Fruit fly (Drosophila melanogaster) whole organism, larva: Measurements from ENCODE around the gene CG7653.

ENCODE experiments used
- noc ChIP-seq: fragments of 200-800 bp; sonication (Bioruptor generic); optimal IDR thresholded peaks from 3 replicates; lab custom pipeline; 2019; ENCODE audit warnings: missing biosample characterization, mild to moderate bottlenecking, missing genetic modification characterization, moderate library complexity

CG7653 gene

dm6 chr2L:15900424-15900823 lies 20.5 kb upstream of the CG7653 start, which contains the start of gene CG31823:
CG31823 (minus strand) TSS chr2L:15900524.
- TF ChIP-seq noc (tag; lab: Kevin White, UChicago) = no peak

- no peak for TF ChIP-seq noc (tag; lab: Kevin White, UChicago)
These were observed 15.2 kb upstream of the CG7653 start, which contains the start of gene CG31735 for dm6 chr2L:15895154-15895553. CG31735 (plus strand) TSS chr2L:15895454.

DNA sequence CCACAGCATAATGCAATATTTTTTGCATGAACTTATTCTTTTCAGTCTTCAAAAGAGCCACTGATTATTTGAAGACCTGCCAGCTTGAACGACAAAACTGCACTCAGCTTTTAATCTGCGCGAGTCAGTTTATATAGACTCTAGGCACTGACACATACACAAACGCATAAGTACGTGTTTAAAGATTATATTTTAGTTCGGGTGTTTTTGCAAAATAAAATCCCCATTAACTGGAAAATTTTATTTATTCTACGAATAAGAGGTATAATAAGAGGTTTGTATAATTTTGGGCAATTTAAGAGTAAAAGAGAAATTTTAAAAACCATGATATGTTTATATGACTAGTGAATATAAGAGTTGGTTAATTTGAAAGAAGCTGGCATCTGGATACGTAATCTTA lies 13.8 kb upstream of the CG7653 start, which contains the start of gene Tep1:
Gene Tep1 (minus strand): TSS at position 101 of the 400 bp plus-strand sequence.
- TF ChIP-seq noc (tag; lab: Kevin White, UChicago) = no peak

- no peak for TF ChIP-seq noc (tag; lab: Kevin White, UChicago)
These were observed 6.2 kb upstream of the CG7653 start for dm6 chr2L:15886187-15886586.

DNA sequence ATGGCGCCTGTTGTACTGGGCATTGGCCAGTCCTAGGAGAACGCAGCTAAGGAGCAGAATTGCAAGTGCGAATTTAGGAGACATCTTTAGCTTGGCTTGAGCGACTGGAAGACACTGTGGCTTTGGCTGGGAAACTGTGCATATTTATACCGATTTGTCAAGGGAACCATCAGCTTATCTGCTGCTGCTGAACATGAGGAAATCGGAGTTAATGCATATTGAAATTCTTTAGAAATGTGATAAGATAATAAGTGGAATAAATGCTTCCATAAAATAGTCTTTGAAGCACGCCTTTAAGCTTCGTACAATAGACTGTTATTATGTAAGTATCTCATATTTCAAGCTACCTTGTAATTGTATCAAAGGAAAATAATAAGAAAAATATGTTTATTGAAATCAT lies 3.1 kb upstream of the CG7653 start, which contains the start of gene CG44475:
Gene CG44475 (minus strand): TSS at position 101 of the 400 bp plus-strand sequence.
- TF ChIP-seq noc (tag; lab: Kevin White, UChicago) = no peak

dm6 chr2L:15865361-15865760 lies 14.6 kb downstream of the CG7653 start, which contains the start of gene CG42792:
CG42792 (minus strand) TSS chr2L:15865461.
- no peak for TF ChIP-seq noc (tag; lab: Kevin White, UChicago)

- TF ChIP-seq noc (tag; lab: Kevin White, UChicago) = no peak
These were observed 26.1 kb downstream of the CG7653 start, which contains the start of gene Tektin-A for dm6 chr2L:15853826-15854225. Tektin-A (plus strand) TSS chr2L:15854126.

DNA sequence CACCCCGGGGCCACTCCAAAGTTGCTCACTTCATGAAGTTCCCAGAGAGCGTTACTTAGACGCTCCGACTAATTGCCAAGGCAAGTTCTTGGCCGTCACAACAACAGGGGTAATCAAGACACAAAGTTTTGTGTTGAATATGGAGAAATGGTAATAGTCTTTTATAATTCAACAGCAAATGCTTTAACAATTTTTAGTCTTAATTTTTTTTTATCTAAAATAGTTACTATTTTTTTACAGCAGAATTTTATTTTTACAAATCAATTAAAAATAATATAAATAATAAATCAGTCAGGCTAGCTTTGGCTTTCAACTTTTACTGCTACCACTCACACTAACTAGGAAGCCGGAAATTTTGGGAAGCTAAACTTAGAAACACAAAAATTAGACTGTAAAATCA lies 27.7 kb downstream of the CG7653 start, which contains the start of gene CG13243:
Gene CG13243 (plus strand): TSS at position 301 of the 400 bp plus-strand sequence.
- no peak for TF ChIP-seq noc (tag; lab: Kevin White, UChicago)

DNA sequence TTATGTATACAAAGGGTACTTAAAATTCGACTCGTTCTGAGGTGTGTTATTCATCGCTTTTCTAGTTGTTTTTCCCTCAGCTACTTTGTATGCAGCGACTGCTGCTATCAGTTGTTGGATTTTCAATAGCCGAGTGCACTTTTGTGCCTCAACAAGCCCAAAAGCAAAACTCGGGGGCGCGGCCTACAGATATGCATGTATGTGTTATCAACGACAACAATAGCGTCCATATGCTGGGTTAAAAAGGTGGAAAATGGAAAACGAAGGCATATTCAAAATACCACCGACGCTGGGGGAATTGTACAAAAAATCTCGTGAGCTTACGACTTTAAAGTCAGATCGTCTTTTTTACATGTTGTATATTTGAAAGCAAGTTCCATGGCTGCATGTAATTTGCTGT lies 33.4 kb downstream of the CG7653 start:
- no peak for TF ChIP-seq noc (tag; lab: Kevin White, UChicago)

dm6 chr2L:15835558-15835957 lies 44.4 kb downstream of the CG7653 start, which contains the start of gene CG18518:
CG18518 (minus strand) TSS chr2L:15835658.
- no peak for TF ChIP-seq noc (tag; lab: Kevin White, UChicago)
